Fruit fly (Drosophila melanogaster) whole organism, wandering third instar larva: ENCODE data around the gene PH4alphaSG2.

Experiments used
- CG32264 ChIP-seq: fragments of 200-800 bp; sonication (Bioruptor generic); optimal IDR thresholded peaks from 2 replicates; lab custom pipeline; 2016; ENCODE audit warnings: missing biosample characterization, missing genetic modification characterization
- CrebA ChIP-seq: fragments of 200-800 bp; sonication (Bioruptor generic); optimal IDR thresholded peaks from 2 replicates; lab custom pipeline; 2016; ENCODE audit warnings: missing biosample characterization, mild to moderate bottlenecking, missing genetic modification characterization, borderline replicate concordance
- Dfd ChIP-seq: fragments of >200 bp; optimal IDR thresholded peaks from 2 replicates; lab custom pipeline; 2017; ENCODE audit warnings: missing biosample characterization, missing genetic modification characterization
- Dif ChIP-seq: fragments of 200-275, 200-300 bp; sonication (Bioruptor generic); optimal IDR thresholded peaks from 2 replicates; lab custom pipeline; 2018; ENCODE audit warnings: missing biosample characterization, missing genetic modification characterization; ENCODE audit not compliant: partially characterized antibody
- GATAd ChIP-seq: sonication (Bioruptor generic); optimal IDR thresholded peaks from 2 replicates; lab custom pipeline; 2016; ENCODE audit warnings: missing biosample characterization, missing genetic modification characterization
- HLH106 ChIP-seq: fragments of 200-800 bp; optimal IDR thresholded peaks from 3 replicates; lab custom pipeline; 2019; ENCODE audit warnings: missing biosample characterization, mild to moderate bottlenecking, missing genetic modification characterization, moderate library complexity
- Hnf4 ChIP-seq: fragments of 200-800 bp; sonication (Bioruptor generic); optimal IDR thresholded peaks from 2 replicates; lab custom pipeline; 2016; ENCODE audit warnings: missing biosample characterization, mild to moderate bottlenecking, missing genetic modification characterization
- Hr78 ChIP-seq: fragments of >200 bp; optimal IDR thresholded peaks from 2 replicates; lab custom pipeline; 2017; ENCODE audit warnings: missing biosample characterization, missing genetic modification characterization
- Hr83 ChIP-seq: fragments of 200-300 bp; sonication (Bioruptor generic); optimal IDR thresholded peaks from 2 replicates; lab custom pipeline; 2016; ENCODE audit warnings: missing biosample characterization, mild to moderate bottlenecking, missing genetic modification characterization, moderate library complexity; ENCODE audit not compliant: poor library complexity, severe bottlenecking
- Jra ChIP-seq: sonication (Bioruptor generic); optimal IDR thresholded peaks from 2 replicates; lab custom pipeline; 2016; ENCODE audit warnings: missing biosample characterization, missing genetic modification characterization
- Mio ChIP-seq: sonication (Bioruptor generic); optimal IDR thresholded peaks from 2 replicates; lab custom pipeline; 2016; ENCODE audit warnings: missing biosample characterization, missing genetic modification characterization
- Myc ChIP-seq: fragments of >200 bp; optimal IDR thresholded peaks from 2 replicates; lab custom pipeline; 2017
- N ChIP-seq: fragments of >200 bp; optimal IDR thresholded peaks from 2 replicates; lab custom pipeline; 2018; ENCODE audit warnings: missing biosample characterization, missing external identifiers, missing genetic modification characterization
- OdsH ChIP-seq: fragments of 200-800 bp; sonication (Bioruptor generic); optimal IDR thresholded peaks from 2 replicates; lab custom pipeline; 2016; ENCODE audit warnings: missing biosample characterization, mild to moderate bottlenecking, missing genetic modification characterization
- Rel ChIP-seq, 2 experiments: fragments of 200-800 bp; sonication (Bioruptor generic) in 1 of 2; optimal IDR thresholded peaks; 2 replicates in 1 of 2; 3 replicates in 1 of 2; lab custom pipeline; 2016 to 2019; ENCODE audit warnings: mild to moderate bottlenecking in 2 of 2, missing biosample characterization in 2 of 2, missing genetic modification characterization in 2 of 2, moderate library complexity in 1 of 2
- Sp1 ChIP-seq: fragments of 200-800 bp; sonication (Bioruptor generic); optimal IDR thresholded peaks from 3 replicates; lab custom pipeline; 2019; ENCODE audit warnings: missing biosample characterization, mild to moderate bottlenecking, missing genetic modification characterization, moderate library complexity
- Vsx2 ChIP-seq: fragments of 200-300, 225-300 bp; sonication (Bioruptor generic); optimal IDR thresholded peaks from 2 replicates; lab custom pipeline; 2018; ENCODE audit warnings: missing biosample characterization, missing genetic modification characterization; ENCODE audit not compliant: partially characterized antibody
- brk ChIP-seq: fragments of 200-800 bp; sonication (Bioruptor generic); optimal IDR thresholded peaks from 2 replicates; lab custom pipeline; 2016; ENCODE audit warnings: missing biosample characterization, mild to moderate bottlenecking, missing genetic modification characterization
- dl ChIP-seq, 2 experiments: fragments of 175-275, 200-275 bp in 1 of 2; fragments of 200-275 bp in 1 of 2; sonication (Bioruptor generic); optimal IDR thresholded peaks; lab custom pipeline; 2018; ENCODE audit warnings: mild to moderate bottlenecking in 2 of 2, missing biosample characterization in 2 of 2, missing genetic modification characterization in 2 of 2, moderate library complexity in 2 of 2; ENCODE audit not compliant: partially characterized antibody in 2 of 2, insufficient read depth in 1 of 2
- dmrt93B ChIP-seq: fragments of 200-800 bp; sonication (Bioruptor generic); optimal IDR thresholded peaks from 2 replicates; lab custom pipeline; 2018; ENCODE audit warnings: missing biosample characterization, mild to moderate bottlenecking, missing genetic modification characterization
- ey ChIP-seq: fragments of 200-800 bp; sonication (Bioruptor generic); optimal IDR thresholded peaks from 2 replicates; lab custom pipeline; 2016; ENCODE audit warnings: missing biosample characterization, missing genetic modification characterization
- foxo ChIP-seq, 2 experiments: fragments of 200-800 bp; sonication (Bioruptor generic); optimal IDR thresholded peaks; 2 replicates in 1 of 2; 3 replicates in 1 of 2; lab custom pipeline; 2016 to 2017; ENCODE audit warnings: missing biosample characterization in 2 of 2, missing genetic modification characterization in 2 of 2
- fru ChIP-seq: fragments of 200-800 bp; sonication (Bioruptor generic); optimal IDR thresholded peaks from 3 replicates; lab custom pipeline; 2016; ENCODE audit warnings: missing biosample characterization, mild to moderate bottlenecking, missing genetic modification characterization
- jim ChIP-seq: fragments of 175-275, 200-325 bp; sonication (Bioruptor generic); optimal IDR thresholded peaks from 2 replicates; lab custom pipeline; 2016; ENCODE audit warnings: missing biosample characterization, mild to moderate bottlenecking, missing genetic modification characterization
- lola ChIP-seq: fragments of >200 bp; optimal IDR thresholded peaks from 2 replicates; lab custom pipeline; 2017; ENCODE audit warnings: missing biosample characterization, missing genetic modification characterization
- pan ChIP-seq: fragments of >200 bp; optimal IDR thresholded peaks from 2 replicates; lab custom pipeline; 2017
- psq ChIP-seq: fragments of 200-800 bp; sonication (Bioruptor generic); optimal IDR thresholded peaks from 3 replicates; lab custom pipeline; 2017; ENCODE audit warnings: missing biosample characterization, mild to moderate bottlenecking, missing genetic modification characterization, moderate library complexity
- rgr ChIP-seq: fragments of 200-800 bp; sonication (Bioruptor generic); optimal IDR thresholded peaks from 3 replicates; lab custom pipeline; 2016; ENCODE audit warnings: missing biosample characterization, mild to moderate bottlenecking, missing genetic modification characterization
- sage ChIP-seq: fragments of 200-800 bp; sonication (Bioruptor generic); optimal IDR thresholded peaks from 2 replicates; lab custom pipeline; 2016; ENCODE audit warnings: missing biosample characterization, mild to moderate bottlenecking, missing genetic modification characterization
- sv ChIP-seq: fragments of 200-800 bp; sonication (Bioruptor generic); optimal IDR thresholded peaks from 3 replicates; lab custom pipeline; 2016; ENCODE audit warnings: missing biosample characterization, missing genetic modification characterization
- tai ChIP-seq: sonication (Bioruptor generic); optimal IDR thresholded peaks from 2 replicates; lab custom pipeline; 2016; ENCODE audit warnings: missing biosample characterization, missing genetic modification characterization
- usp ChIP-seq: fragments of >200 bp; optimal IDR thresholded peaks from 2 replicates; lab custom pipeline; 2017; ENCODE audit warnings: missing biosample characterization, missing genetic modification characterization
- woc ChIP-seq: sonication (Bioruptor generic); optimal IDR thresholded peaks from 2 replicates; lab custom pipeline; 2016; ENCODE audit warnings: missing biosample characterization, mild to moderate bottlenecking, missing genetic modification characterization

PH4alphaSG2 gene

DNA sequence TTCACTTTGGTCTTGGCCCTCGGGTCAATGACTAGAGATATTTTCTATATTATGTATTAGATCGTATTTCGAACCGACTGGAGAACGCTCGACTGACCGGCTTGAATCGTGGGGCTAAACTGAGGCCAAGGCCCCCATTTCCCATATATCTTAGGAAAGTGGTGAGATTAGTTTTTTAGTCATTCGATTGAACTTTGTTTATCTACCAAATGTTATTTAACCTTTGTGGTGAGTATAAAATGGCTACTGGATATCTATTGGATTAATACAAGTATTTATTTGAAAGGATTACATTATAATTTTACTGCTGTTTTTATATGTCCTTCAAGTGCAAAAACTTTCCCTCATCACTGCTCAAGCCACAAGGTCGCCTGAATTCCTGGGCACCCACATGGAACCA is 13.5 kb downstream of the PH4alphaSG2 start, which contains the start of gene CG31371:
Gene CG31371, minus strand, starts transcription at position 101 of the 400 bp plus-strand sequence.
- TF ChIP-seq Jra (GFP tag; lab: Kevin White, UChicago) (no peak), Hr83 (GFP tag; lab: Kevin White, UChicago) (no peak), brk (no peak), dmrt93B (no peak), sage (GFP tag; lab: Kevin White, UChicago) (no peak), Dfd (GFP tag; lab: Kevin White, UChicago) (no peak), N (GFP tag; lab: Kevin White, UChicago) (no peak), Myc (lab: Kevin White, UChicago) (no peak), Sp1 (no peak), woc (GFP tag; lab: Kevin White, UChicago) (no peak), fru (GFP tag; lab: Kevin White, UChicago) (no peak), Mio (GFP tag; lab: Kevin White, UChicago) (no peak), OdsH (GFP tag; lab: Kevin White, UChicago) (no peak), jim (GFP tag; lab: Kevin White, UChicago) (no peak), GATAd (no peak)

DNA sequence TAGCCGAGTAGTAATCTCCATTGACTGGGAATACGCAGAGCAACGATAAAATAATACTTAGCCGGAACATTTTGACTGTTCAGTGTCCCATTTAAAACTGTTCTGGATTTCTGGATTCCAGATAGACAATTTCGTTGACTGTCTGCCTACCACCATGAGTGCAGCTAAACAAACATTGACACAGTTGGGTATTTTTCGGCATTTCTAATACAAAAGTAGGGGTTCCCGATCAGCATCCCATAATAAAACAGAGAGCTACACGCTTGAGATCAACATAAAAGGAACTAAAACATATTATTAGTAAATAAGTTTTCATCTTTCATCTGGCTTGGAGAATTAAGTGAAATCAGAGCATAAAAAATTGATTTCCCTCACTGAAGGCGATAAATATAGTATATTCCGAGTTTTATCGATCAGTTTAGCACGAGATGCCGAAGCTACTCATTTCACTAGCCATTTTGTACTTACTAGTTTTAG is 15.7 kb downstream of the PH4alphaSG2 start, which contains the start of the genes PH4alphaSG1 and CG15539:
Gene PH4alphaSG1, minus strand, starts transcription at position 101 of the 477 bp plus-strand sequence.
Gene CG15539, plus strand, starts transcription at position 427 of the 477 bp plus-strand sequence.
- no peak for TF ChIP-seq CG32264

DNA sequence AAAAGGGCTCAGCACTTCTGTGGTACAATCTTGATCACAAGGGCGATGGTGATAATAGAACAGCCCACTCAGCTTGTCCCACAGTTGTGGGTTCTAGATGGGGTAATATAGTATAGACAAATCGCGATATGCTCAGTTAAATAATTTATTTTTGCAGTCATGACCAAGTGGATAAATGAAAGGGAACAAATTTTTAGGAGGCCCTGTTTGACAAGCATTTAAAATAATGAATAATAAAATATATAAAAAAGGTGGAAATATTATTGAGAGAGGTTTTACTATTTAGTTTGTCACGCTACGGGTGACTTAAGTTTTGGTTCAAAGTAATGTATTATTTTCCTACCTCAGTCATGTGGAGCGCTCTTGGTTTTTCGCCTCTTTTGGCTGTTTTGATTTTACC is 17.8 kb downstream of the PH4alphaSG2 start, which contains the start of gene CG34041:
Gene CG34041, plus strand, starts transcription at position 301 of the 400 bp plus-strand sequence.
- TF ChIP-seq Hr78 (GFP tag; lab: Kevin White, UChicago) (no peak), lola (GFP tag; lab: Kevin White, UChicago) (no peak)
- TF ChIP-seq, all 38 proteins: peak for 0

DNA sequence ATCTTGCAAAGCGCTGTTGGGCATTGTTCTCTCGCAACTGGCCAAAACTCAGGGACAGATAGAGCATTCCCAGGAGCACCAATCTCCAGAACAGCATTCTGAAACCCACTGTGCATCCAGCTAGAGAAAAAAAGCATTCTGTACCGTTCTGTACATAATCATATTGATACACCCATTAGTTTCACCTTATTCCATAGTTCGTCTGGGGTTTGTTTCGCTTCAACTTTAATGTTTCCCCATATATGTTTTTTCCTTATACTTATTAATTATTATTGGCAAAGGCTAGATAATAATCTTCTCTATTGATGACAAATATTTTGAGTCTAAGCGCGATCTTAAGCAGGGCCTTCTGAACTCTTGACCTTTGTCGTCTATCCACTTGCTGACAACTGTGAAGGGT is 22.2 kb downstream of the PH4alphaSG2 start, which contains the start of gene PH4alphaNE2:
Gene PH4alphaNE2, minus strand, starts transcription at position 101 of the 400 bp plus-strand sequence.
- TF ChIP-seq OdsH (GFP tag; lab: Kevin White, UChicago) (no peak), CrebA (GFP tag; lab: Kevin White, UChicago) (no peak), Mio (GFP tag; lab: Kevin White, UChicago) (no peak), dl (GFP tag; optimal IDR thresholded peaks at IDR 0.05; lab: Kevin White, UChicago; ENCODE audit: insufficient read depth in 1 of 2, partially characterized antibody in 2 of 2) (no peak), ey (no peak), sv (GFP tag; lab: Kevin White, UChicago) (no peak), Hnf4 (no peak)

DNA sequence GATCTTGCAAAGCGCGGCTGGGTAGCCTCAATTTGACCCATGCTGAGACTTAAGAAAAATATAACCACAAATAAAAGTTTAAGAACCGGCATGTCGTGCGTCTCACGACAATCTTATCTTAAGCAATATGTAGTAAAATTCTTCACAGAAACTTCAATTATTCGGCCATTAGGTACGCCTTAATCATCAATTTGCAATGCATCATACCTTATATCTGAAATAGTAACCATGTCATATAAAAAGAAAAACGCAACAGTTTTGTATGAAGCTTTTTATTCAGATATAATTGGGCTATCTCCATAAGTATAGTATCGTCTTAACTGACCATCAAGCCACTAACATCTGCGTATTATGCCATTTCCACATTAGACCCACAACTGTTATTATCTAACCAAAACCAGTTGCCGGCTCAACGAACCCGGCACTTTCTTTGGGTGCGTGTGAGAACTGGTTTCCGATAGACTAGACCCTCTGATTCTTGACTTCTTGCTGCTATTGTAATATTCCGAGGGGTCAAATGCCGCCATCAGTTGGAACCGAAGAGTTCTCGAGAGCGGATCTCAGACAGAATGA is 24.5 kb downstream of the PH4alphaSG2 start, which contains the start of the genes CG31524 and CG9698:
Gene CG31524, minus strand, starts transcription at position 101 of the 573 bp plus-strand sequence.
Gene CG9698, plus strand, starts transcription at position 523 of the 573 bp plus-strand sequence.
- no peak for TF ChIP-seq rgr (GFP tag; lab: Kevin White, UChicago)
- TF ChIP-seq Hr83 (GFP tag; lab: Kevin White, UChicago), result no peak
- TF ChIP-seq jim (GFP tag; lab: Kevin White, UChicago), result no peak
- TF ChIP-seq sv (GFP tag; lab: Kevin White, UChicago), result no peak
- no peak for TF ChIP-seq tai (GFP tag; lab: Kevin White, UChicago)
- TF ChIP-seq psq (GFP tag; lab: Kevin White, UChicago), result no peak
- TF ChIP-seq Vsx2 (GFP tag; lab: Kevin White, UChicago), result no peak
- no peak for TF ChIP-seq Sp1
- TF ChIP-seq CG32264, result no peak
- no peak for TF ChIP-seq Dif
- TF ChIP-seq CrebA (GFP tag; lab: Kevin White, UChicago), result no peak
- no peak for TF ChIP-seq dmrt93B
- TF ChIP-seq dl (GFP tag; optimal IDR thresholded peaks at IDR 0.05; lab: Kevin White, UChicago; ENCODE audit: insufficient read depth in 1 of 2, partially characterized antibody in 2 of 2), result no peak
- TF ChIP-seq usp, result no peak
- TF ChIP-seq N (GFP tag; lab: Kevin White, UChicago), result no peak
- TF ChIP-seq HLH106 (tag; lab: Kevin White, UChicago), result no peak
- TF ChIP-seq Rel (GFP tag; optimal IDR thresholded peaks at IDR 0.05; lab: Kevin White, UChicago), result no peak
- no peak for TF ChIP-seq Rel (tag; optimal IDR thresholded peaks at IDR 0.05; lab: Kevin White, UChicago)
- TF ChIP-seq pan (lab: Kevin White, UChicago), result no peak
- TF ChIP-seq Mio (GFP tag; lab: Kevin White, UChicago), result no peak
- no peak for TF ChIP-seq foxo (GFP tag; optimal IDR thresholded peaks at IDR 0.05; lab: Kevin White, UChicago)
